Worm (Caenorhabditis elegans) whole organism, early embryonic: ENCODE results near the gene lpd-7.

Source experiments
- ama-1 ChIP-seq: fragments of 150-350 bp; optimal IDR thresholded peaks from 2 replicates; lab custom pipeline; 2014
- ceh-36 ChIP-seq: sonication (generic microtip); optimal IDR thresholded peaks from 2 replicates; lab custom pipeline; 2016; ENCODE audit warnings: missing genetic modification characterization, inconsistent platforms, missing compliant biosample characterization
- ets-7 ChIP-seq: sonication (generic microtip); optimal IDR thresholded peaks from 2 replicates; lab custom pipeline; 2016; ENCODE audit warnings: missing genotype, missing genetic modification characterization, missing compliant biosample characterization
- sea-1 ChIP-seq: fragments of 200-800 bp; sonication (Bioruptor generic); conservative IDR thresholded peaks from 2 replicates; pipeline ENCODE4 v1.3.6; 2022; ENCODE audit warnings: missing genetic modification characterization, missing compliant biosample characterization
- tbx-37 ChIP-seq: fragments of 200-800 bp; sonication (Bioruptor generic); conservative IDR thresholded peaks from 2 replicates; pipeline ENCODE4 v1.3.6; 2022; ENCODE audit warnings: missing genetic modification reagents, missing genetic modification characterization, missing compliant biosample characterization

DNA sequence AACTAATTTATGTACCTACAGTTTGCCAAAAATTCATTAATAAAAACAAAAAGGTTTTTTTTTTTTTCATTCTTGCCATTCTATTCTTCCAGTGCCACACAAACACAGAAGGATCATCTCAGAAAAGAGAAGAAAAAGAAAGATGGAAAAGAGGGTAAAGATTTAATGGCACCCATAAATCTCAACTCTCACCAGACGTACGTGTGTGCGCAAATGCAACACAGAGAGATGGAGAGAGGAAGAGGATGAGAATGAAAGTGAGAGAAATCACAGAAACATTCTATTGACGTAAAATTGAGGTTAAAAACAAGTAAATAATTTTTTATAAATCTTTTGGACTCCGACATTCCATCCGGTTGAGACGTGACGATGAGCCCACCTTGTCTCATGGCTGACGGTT is 28.9 kb upstream of the lpd-7 start:
- no peak for TF ChIP-seq sea-1
- TF ChIP-seq ama-1: no peak
- TF ChIP-seq ets-7 (tag; lab: Kevin White, UChicago): no peak
- TF ChIP-seq tbx-37: no peak
- TF ChIP-seq ceh-36 (tag; lab: Kevin White, UChicago): no peak
